Fruit fly (Drosophila melanogaster): ENCODE measurements around the gene CG5897.

The CG5897 gene

dm6 chr3L:11847703-11848102 is 41.1 kb downstream of the CG5897 start, which contains the start of gene CG12521:
CG12521 (minus strand) TSS chr3L:11847803.
- TF ChIP-seq CG9705 (GFP tag; optimal IDR thresholded peaks at IDR 0.05) (no peak), Myc (optimal IDR thresholded peaks at IDR 0.05) (no peak), Jra (GFP tag; optimal IDR thresholded peaks at IDR 0.05) (no peak), h (GFP tag; optimal IDR thresholded peaks at IDR 0.05) (no peak), usp (GFP tag; optimal IDR thresholded peaks at IDR 0.05) (no peak), jim (GFP tag; optimal IDR thresholded peaks at IDR 0.05) (no peak), sage (GFP tag; optimal IDR thresholded peaks at IDR 0.05) (no peak), lola (GFP tag; optimal IDR thresholded peaks at IDR 0.05) (no peak), pan (optimal IDR thresholded peaks at IDR 0.05) (no peak), psq (GFP tag; optimal IDR thresholded peaks at IDR 0.05) (no peak)
